Worm (Caenorhabditis elegans): ENCODE measurements around the gene frk-1.
"Not testable (repeated sequence)": the region's sequence is repeated elsewhere in the genome, so short reads cannot be mapped to it uniquely, and the experiment has no call there.

- TF ChIP-seq ceh-9 (tag; optimal IDR thresholded peaks at IDR 0.05); ama-1 (optimal IDR thresholded peaks at IDR 0.05); hlh-13 (GFP tag; optimal IDR thresholded peaks at IDR 0.05); pha-2 (tag; optimal IDR thresholded peaks at IDR 0.05); ttx-3 (tag; optimal IDR thresholded peaks at IDR 0.05); hlh-8 (tag; optimal IDR thresholded peaks at IDR 0.05): not testable (repeated sequence)
Observed at ce11 chrIV:10028779-10029178, 14.2 kb upstream of the frk-1 start, which contains the start of the genes F44D12.16 and msd-2.

All from whole organism, late embryonic.